Worm (Caenorhabditis elegans) whole organism, L3 larva: ENCODE results near the gene F15B9.11.

ENCODE experiments used
- ceh-28 ChIP-seq: fragments of 150-350 bp; optimal IDR thresholded peaks from 2 replicates; lab custom pipeline; 2014; ENCODE audit warnings: missing biosample characterization, missing genetic modification reagents, missing genetic modification characterization
- fos-1 ChIP-seq: fragments of 150-350 bp; optimal IDR thresholded peaks from 2 replicates; lab custom pipeline; 2014; ENCODE audit warnings: missing biosample characterization, missing genetic modification characterization
- mml-1 ChIP-seq: fragments of 150-350 bp; sonication (generic microtip); optimal IDR thresholded peaks from 3 replicates; lab custom pipeline; 2014; ENCODE audit warnings: missing biosample characterization, missing genetic modification characterization
- nhr-76 ChIP-seq: fragments of 150-350 bp; sonication (generic microtip); optimal IDR thresholded peaks from 5 replicates; lab custom pipeline; 2014; ENCODE audit warnings: missing biosample characterization, missing genetic modification characterization
- nhr-77 ChIP-seq: fragments of 150-350 bp; optimal IDR thresholded peaks from 2 replicates; lab custom pipeline; 2014; ENCODE audit warnings: missing biosample characterization, missing genetic modification characterization
- unc-39 ChIP-seq: sonication (generic microtip); optimal IDR thresholded peaks from 4 replicates; lab custom pipeline; 2017; ENCODE audit warnings: missing biosample characterization, missing genetic modification characterization
- unc-62 ChIP-seq: fragments of 150-350 bp; sonication (generic microtip); optimal IDR thresholded peaks from 4 replicates; lab custom pipeline; 2014; ENCODE audit warnings: missing biosample characterization, missing genetic modification reagents, missing genetic modification characterization

DNA sequence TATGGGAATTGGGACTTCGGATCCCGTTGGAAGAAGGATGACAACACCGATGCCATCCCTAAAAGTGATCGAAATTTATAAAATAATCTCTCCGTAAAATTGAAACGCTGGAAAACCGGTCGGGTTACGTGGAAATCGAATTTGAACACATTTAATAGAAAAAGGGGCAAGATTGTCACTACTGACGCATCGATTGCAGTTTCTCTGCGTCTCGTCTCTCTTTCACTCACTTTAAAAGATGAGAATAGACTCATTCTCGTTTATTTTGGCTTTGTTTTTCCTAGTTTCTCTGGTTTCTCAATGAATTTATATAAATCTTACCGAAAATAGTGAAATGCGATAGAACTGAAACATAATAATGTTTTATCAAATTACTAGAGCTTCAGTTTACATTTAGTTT lies 49.0 kb upstream of the F15B9.11 start, which contains the start of gene scyl-1:
- TF ChIP-seq unc-39 (tag; lab: Kevin White, UChicago) (no peak), ceh-28 (peak; percentile 62), nhr-77 (tag; lab: Kevin White, UChicago) (peak; percentile 1), unc-62 (GFP tag; lab: Kevin White, UChicago) (no peak), nhr-76 (tag; lab: Kevin White, UChicago) (no peak), mml-1 (tag; lab: Kevin White, UChicago) (no peak), fos-1 (tag; lab: Kevin White, UChicago) (no peak)
